Worm (Caenorhabditis elegans): Measurements from ENCODE around the gene gpa-3.
"Not testable (repeated sequence)": the region's sequence is repeated elsewhere in the genome, so short reads cannot be mapped to it uniquely, and the experiment has no call there.

- not testable (repeated sequence) for TF ChIP-seq ceh-34 (tag; optimal IDR thresholded peaks at IDR 0.05); ceh-14 (tag; optimal IDR thresholded peaks at IDR 0.05); K02D7.2 (tag; optimal IDR thresholded peaks at IDR 0.05); pha-4 (tag; optimal IDR thresholded peaks at IDR 0.05); unc-55 (GFP tag; optimal IDR thresholded peaks at IDR 0.05); ceh-45 (GFP tag; IDR thresholded peaks at IDR 0.05); pag-3 (tag; optimal IDR thresholded peaks at IDR 0.05; ENCODE audit: borderline replicate concordance); hlh-13 (GFP tag; optimal IDR thresholded peaks at IDR 0.05); nhr-11 (tag; optimal IDR thresholded peaks at IDR 0.05)
Measured at ce11 chrV:9379808-9380207, 20.2 kb upstream of the gpa-3 start, which contains the start of gene E02C12.11.

Data from whole organism, late embryonic.